Worm (Caenorhabditis elegans): ENCODE data around the gene zyg-12.

- TF ChIP-seq alr-1 (tag; optimal IDR thresholded peaks at IDR 0.05) (no peak), crh-2 (tag; optimal IDR thresholded peaks at IDR 0.05) (no peak), skn-1 (tag; optimal IDR thresholded peaks at IDR 0.05) (no peak), nhr-11 (tag; optimal IDR thresholded peaks at IDR 0.05) (no peak), aly-2 (tag; optimal IDR thresholded peaks at IDR 0.05) (no peak), ama-1 (optimal IDR thresholded peaks at IDR 0.05) (no peak), nhr-25 (tag; optimal IDR thresholded peaks at IDR 0.05) (no peak), elt-3 (tag; optimal IDR thresholded peaks at IDR 0.05) (no peak), ztf-4 (tag; optimal IDR thresholded peaks at IDR 0.05) (no peak), snpc-4 (tag; optimal IDR thresholded peaks at IDR 0.05) (no peak), unc-62 (GFP tag; optimal IDR thresholded peaks at IDR 0.05) (no peak), nhr-77 (tag; optimal IDR thresholded peaks at IDR 0.05) (no peak), lin-39 (tag; optimal IDR thresholded peaks at IDR 0.05) (no peak), mdl-1 (tag; optimal IDR thresholded peaks at IDR 0.05) (no peak)
Measured at ce11 chrII:4967636-4968035, 17.9 kb downstream of the zyg-12 start.
